Fruit fly (Drosophila melanogaster) whole organism, prepupa: Measurements from ENCODE around the gene Wdr62.

ENCODE experiments used
- Blimp-1 ChIP-seq: fragments of 200-800 bp; sonication (Bioruptor generic); optimal IDR thresholded peaks from 3 replicates; lab custom pipeline; 2017; ENCODE audit warnings: missing biosample characterization, missing genetic modification characterization, mild to moderate bottlenecking, moderate library complexity, missing genetic modification reagents
- CG1621 ChIP-seq: fragments of 200-800 bp; sonication (Bioruptor generic); optimal IDR thresholded peaks from 3 replicates; lab custom pipeline; 2018; ENCODE audit warnings: missing biosample characterization, mild to moderate bottlenecking, missing genetic modification characterization
- CG3032 ChIP-seq: fragments of 200-800 bp; optimal IDR thresholded peaks from 2 replicates; lab custom pipeline; 2019; ENCODE audit warnings: missing biosample characterization, mild to moderate bottlenecking, missing genetic modification characterization, moderate library complexity
- CG32006 ChIP-seq: fragments of 200-800 bp; sonication (Bioruptor generic); optimal IDR thresholded peaks from 3 replicates; lab custom pipeline; 2017; ENCODE audit warnings: missing biosample characterization, mild to moderate bottlenecking, missing genetic modification characterization
- CG34406 ChIP-seq: fragments of 200-800 bp; sonication (Bioruptor generic); optimal IDR thresholded peaks from 3 replicates; lab custom pipeline; 2016; ENCODE audit warnings: missing biosample characterization, missing genetic modification characterization
- CG6276 ChIP-seq: fragments of 200-800 bp; sonication (Bioruptor generic); optimal IDR thresholded peaks from 2 replicates; lab custom pipeline; 2017; ENCODE audit warnings: missing biosample characterization, mild to moderate bottlenecking, missing genetic modification characterization
- CG6792 ChIP-seq: fragments of 200-800 bp; sonication (Bioruptor generic); optimal IDR thresholded peaks from 3 replicates; lab custom pipeline; 2016; ENCODE audit warnings: missing biosample characterization, missing genetic modification characterization
- CG8632 ChIP-seq: fragments of 200-800 bp; sonication (Bioruptor generic); optimal IDR thresholded peaks from 3 replicates; lab custom pipeline; 2016; ENCODE audit warnings: missing biosample characterization, missing genetic modification characterization
- Met ChIP-seq: fragments of 200-800 bp; sonication (Bioruptor generic); optimal IDR thresholded peaks from 3 replicates; lab custom pipeline; 2016; ENCODE audit warnings: missing biosample characterization, missing genetic modification characterization
- OdsH ChIP-seq: fragments of 200-800 bp; sonication (Bioruptor generic); optimal IDR thresholded peaks from 3 replicates; lab custom pipeline; 2016; ENCODE audit warnings: missing biosample characterization, missing genetic modification characterization
- Sox15 ChIP-seq: fragments of 200-800 bp; sonication (Bioruptor generic); optimal IDR thresholded peaks from 3 replicates; lab custom pipeline; 2016; ENCODE audit warnings: missing biosample characterization, missing genetic modification characterization
- spab ChIP-seq: fragments of 200-800 bp; sonication (Bioruptor generic); optimal IDR thresholded peaks from 2 replicates; lab custom pipeline; 2017; ENCODE audit warnings: missing biosample characterization, mild to moderate bottlenecking, missing genetic modification characterization, missing genetic modification reagents
- svp ChIP-seq: fragments of 200-800 bp; sonication (Bioruptor generic); peaks from one replicate; lab custom pipeline; 2016; ENCODE audit warnings: missing biosample characterization, missing genetic modification characterization
- topi ChIP-seq: fragments of 200-800 bp; sonication (Bioruptor generic); optimal IDR thresholded peaks from 3 replicates; lab custom pipeline; 2016; ENCODE audit warnings: missing biosample characterization, missing genetic modification characterization

- TF ChIP-seq CG34406 (GFP tag; lab: Kevin White, UChicago): no peak
- no peak for TF ChIP-seq CG6792
- no peak for TF ChIP-seq OdsH
- no peak for TF ChIP-seq topi (GFP tag; lab: Kevin White, UChicago)
- TF ChIP-seq CG8632 (GFP tag; lab: Kevin White, UChicago): no peak
- no peak for TF ChIP-seq svp (GFP tag; lab: Kevin White, UChicago)
- no peak for TF ChIP-seq CG6276 (GFP tag; lab: Kevin White, UChicago)
- no peak for TF ChIP-seq spab (GFP tag; lab: Kevin White, UChicago)
- TF ChIP-seq Sox15 (GFP tag; lab: Kevin White, UChicago): no peak
- no peak for TF ChIP-seq CG32006 (GFP tag; lab: Kevin White, UChicago)
- no peak for TF ChIP-seq CG1621 (tag; lab: Kevin White, UChicago)
- no peak for TF ChIP-seq Met (GFP tag; lab: Kevin White, UChicago)
- TF ChIP-seq Blimp-1 (GFP tag; lab: Kevin White, UChicago): no peak
- TF ChIP-seq CG3032 (tag; lab: Kevin White, UChicago): no peak
These were observed 77.6 kb downstream of the Wdr62 start for dm6 chr2L:1961932-1962496.
